Fruit fly (Drosophila melanogaster) whole organism: Measurements from ENCODE around the gene CG9624.

Experiments
- CG8478 ChIP-seq: fragments of >200 bp; optimal IDR thresholded peaks from 2 replicates; lab custom pipeline; 2018; ENCODE audit warnings: inconsistent platforms
- Dll ChIP-seq: fragments of >200 bp; optimal IDR thresholded peaks from 2 replicates; lab custom pipeline; 2017
- EcR ChIP-seq, 2 experiments: fragments of >200 bp; optimal IDR thresholded peaks; 2 replicates each; lab custom pipeline; 2017; ENCODE audit warnings: missing biosample characterization in 2 of 2, missing genetic modification characterization in 2 of 2, missing genetic modification reagents in 2 of 2
- pan ChIP-seq: fragments of >200 bp; optimal IDR thresholded peaks from 2 replicates; lab custom pipeline; 2017
- psq ChIP-seq: fragments of >200 bp; optimal IDR thresholded peaks from 2 replicates; lab custom pipeline; 2017
- usp ChIP-seq: fragments of >200 bp; optimal IDR thresholded peaks from 2 replicates; lab custom pipeline; 2017; ENCODE audit warnings: missing biosample characterization, missing genetic modification characterization, mixed read lengths

CG9624 gene

DNA sequence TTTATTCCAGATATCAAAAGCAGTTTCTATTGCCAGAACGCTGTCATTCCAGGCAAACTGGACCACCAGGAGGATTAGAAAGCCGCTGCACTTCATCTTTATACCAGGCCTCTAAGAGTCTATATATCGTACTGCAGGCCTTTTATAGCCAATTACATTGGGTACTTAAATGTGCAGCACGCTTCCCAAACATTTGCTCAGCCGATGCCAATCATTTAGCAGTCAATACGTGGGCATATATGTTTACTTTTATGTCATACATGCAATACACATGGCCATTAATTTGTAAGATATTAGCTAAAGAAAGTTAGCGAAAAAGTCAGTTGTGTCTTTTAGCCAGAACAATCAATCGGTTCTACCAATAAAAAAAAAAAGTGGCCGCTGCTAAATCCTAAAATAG is 7.5 kb downstream of the CG9624 start, which contains the start of gene CG33109:
TSS of gene CG33109 (minus strand) at position 101 of the 400 bp plus-strand sequence.
- no peak for TF ChIP-seq EcR (GFP tag; optimal IDR thresholded peaks at IDR 0.05; lab: Kevin White, UChicago)
- no peak for TF ChIP-seq CG8478 (lab: Kevin White, UChicago)
- TF ChIP-seq pan, result no peak
- TF ChIP-seq usp (GFP tag; lab: Kevin White, UChicago), result no peak
- TF ChIP-seq Dll, result no peak
- TF ChIP-seq psq, result no peak

DNA sequence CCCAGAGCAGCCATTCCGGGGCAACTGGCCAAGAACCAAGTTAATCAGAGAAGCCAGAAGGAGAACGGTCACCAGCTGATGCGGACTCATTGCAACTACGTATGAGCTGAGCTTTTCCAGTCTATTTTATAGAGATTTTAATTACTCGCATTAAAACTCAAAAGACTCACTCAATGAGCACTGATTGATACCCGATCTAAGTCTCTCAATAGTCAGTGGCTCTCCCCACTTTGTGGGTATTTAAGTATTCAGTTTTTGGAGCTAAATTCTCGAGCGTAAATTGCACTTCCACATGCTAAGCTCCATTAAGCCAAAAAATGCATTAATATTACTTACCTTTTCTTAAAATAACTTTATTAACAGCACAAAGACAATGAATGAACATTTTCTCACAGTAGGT is 8.8 kb downstream of the CG9624 start, which contains the start of gene CG31326:
TSS of gene CG31326 (minus strand) at position 101 of the 400 bp plus-strand sequence.
- TF ChIP-seq psq, result no peak
- no peak for TF ChIP-seq usp (GFP tag; lab: Kevin White, UChicago)
- no peak for TF ChIP-seq pan
- TF ChIP-seq Dll, result no peak

DNA sequence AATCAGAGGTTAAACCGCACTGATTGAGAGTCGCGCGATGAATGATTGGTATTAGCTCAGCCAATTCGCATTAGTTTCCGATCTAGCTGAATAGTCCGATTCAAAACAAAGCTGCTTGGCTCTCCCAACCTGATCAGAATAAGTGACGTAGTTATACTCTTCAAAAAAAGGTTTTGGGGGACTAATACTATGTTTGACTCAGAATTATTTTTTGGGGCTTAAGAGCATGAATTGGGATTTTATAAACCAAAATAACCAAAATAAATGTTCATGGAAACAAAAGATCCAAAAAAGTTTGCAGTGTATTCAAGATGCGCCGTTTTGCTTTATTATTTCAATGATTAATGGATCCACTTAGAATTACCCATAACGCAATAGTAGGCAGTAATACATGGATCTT is 11.1 kb downstream of the CG9624 start, which contains the start of gene CG9649:
TSS of gene CG9649 (minus strand) at position 44 of the 400 bp plus-strand sequence.
- TF ChIP-seq EcR (GFP tag; optimal IDR thresholded peaks at IDR 0.05; lab: Kevin White, UChicago), result no peak
- no peak for TF ChIP-seq Dll
- TF ChIP-seq pan, result no peak
- no peak for TF ChIP-seq psq
- TF ChIP-seq usp (GFP tag; lab: Kevin White, UChicago), result no peak
- no peak for TF ChIP-seq CG8478 (lab: Kevin White, UChicago)

DNA sequence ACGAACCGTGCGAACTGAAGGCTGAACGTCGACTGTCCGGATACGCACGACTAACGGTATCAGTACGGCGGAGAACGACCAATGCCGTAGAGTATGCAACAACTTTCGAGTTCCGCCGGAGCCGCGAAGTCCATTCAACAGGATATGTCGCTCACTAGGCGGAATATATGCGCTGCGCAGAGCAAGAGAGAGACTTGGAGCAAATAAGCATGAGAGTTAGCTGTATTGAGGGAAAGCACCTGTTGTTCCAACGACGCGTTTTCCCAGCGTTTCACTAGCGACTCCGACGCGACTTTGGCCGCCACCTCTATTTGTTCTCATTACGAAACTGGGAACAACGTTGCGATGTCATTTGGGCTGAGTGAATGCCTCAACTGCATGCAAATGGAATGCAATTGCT is 14.2 kb downstream of the CG9624 start, which contains the start of gene Dop1R1:
TSS of gene Dop1R1 (minus strand) at position 35 of the 400 bp plus-strand sequence.
- TF ChIP-seq Dll (no peak), psq (no peak), pan (no peak), EcR (GFP tag; optimal IDR thresholded peaks at IDR 0.05; lab: Kevin White, UChicago) (no peak), CG8478 (lab: Kevin White, UChicago) (no peak)
